Worm (Caenorhabditis elegans) whole organism, L4 larva: Measurements from ENCODE around the gene F22B3.7.

Experiments used
- F10B5.3 ChIP-seq: sonication (generic microtip); optimal IDR thresholded peaks from 2 replicates; lab custom pipeline; 2016; ENCODE audit warnings: mild to moderate bottlenecking, missing genetic modification characterization, missing compliant biosample characterization
- F49E8.2 ChIP-seq: sonication (generic microtip); optimal IDR thresholded peaks from 2 replicates; lab custom pipeline; 2016; ENCODE audit warnings: missing compliant biosample characterization, mild to moderate bottlenecking, missing genetic modification characterization, borderline replicate concordance
- T26A8.4 ChIP-seq: fragments of 200-800 bp; sonication (Bioruptor generic); IDR thresholded peaks from 2 replicates; pipeline ENCODE4 v1.3.6; 2022; ENCODE audit warnings: missing genetic modification characterization, missing compliant biosample characterization
- Y75B8A.6 ChIP-seq: fragments of 200-800 bp; sonication (Bioruptor generic); IDR thresholded peaks from 2 replicates; pipeline ENCODE4 v1.3.6; 2022; ENCODE audit warnings: missing genetic modification reagents, missing genetic modification characterization, missing compliant biosample characterization
- aha-1 ChIP-seq: fragments of 150-350 bp; peaks from one replicate; lab custom pipeline; 2014; ENCODE audit warnings: missing biosample characterization, missing genetic modification characterization
- aly-2 ChIP-seq: sonication (generic microtip); optimal IDR thresholded peaks from 2 replicates; lab custom pipeline; 2018; ENCODE audit warnings: missing biosample characterization, missing genetic modification characterization
- ces-1 ChIP-seq: fragments of 150-350 bp; sonication (generic microtip); optimal IDR thresholded peaks from 4 replicates; lab custom pipeline; 2014; ENCODE audit warnings: missing biosample characterization, missing genetic modification reagents, missing genetic modification characterization
- ctbp-1 ChIP-seq: fragments of 200-800 bp; sonication (Bioruptor generic); IDR thresholded peaks from 2 replicates; pipeline ENCODE4 v1.3.6; 2022; ENCODE audit warnings: missing genetic modification reagents, missing genetic modification characterization, missing compliant biosample characterization
- daf-12 ChIP-seq: fragments of 150-350 bp; optimal IDR thresholded peaks from 2 replicates; lab custom pipeline; 2014; ENCODE audit warnings: missing biosample characterization, missing genetic modification reagents, missing genetic modification characterization
- dmd-6 ChIP-seq: fragments of 200-800 bp; sonication (Bioruptor generic); IDR thresholded peaks from 2 replicates; pipeline ENCODE4 v1.3.6; 2022; ENCODE audit warnings: missing genetic modification reagents, missing genetic modification characterization, missing compliant biosample characterization
- dve-1 ChIP-seq: sonication (generic microtip); optimal IDR thresholded peaks from 2 replicates; lab custom pipeline; 2017; ENCODE audit warnings: antibody characterized with exemption, mild to moderate bottlenecking, missing genetic modification characterization, missing compliant biosample characterization; ENCODE audit not compliant: insufficient read depth
- fkh-10 ChIP-seq: fragments of 150-350 bp; optimal IDR thresholded peaks from 2 replicates; lab custom pipeline; 2014; ENCODE audit warnings: missing biosample characterization, missing genetic modification reagents, missing genetic modification characterization
- fos-1 ChIP-seq: fragments of 150-350 bp; optimal IDR thresholded peaks from 2 replicates; lab custom pipeline; 2014; ENCODE audit warnings: missing biosample characterization, missing genetic modification characterization
- hif-1 ChIP-seq, 2 experiments: sonication (generic microtip); optimal IDR thresholded peaks; 2 replicates each; lab custom pipeline; 2016 to 2017; ENCODE audit warnings: missing compliant biosample characterization in 2 of 2, missing genetic modification characterization in 2 of 2, missing genetic modification reagents in 2 of 2, missing genotype in 2 of 2, mild to moderate bottlenecking in 1 of 2
- hlh-11 ChIP-seq: fragments of 200-800 bp; sonication (Bioruptor generic); optimal IDR thresholded peaks from 2 replicates; lab custom pipeline; 2018; ENCODE audit warnings: mild to moderate bottlenecking, missing genetic modification characterization, missing compliant biosample characterization
- hlh-30 ChIP-seq: sonication (generic microtip); optimal IDR thresholded peaks from 2 replicates; lab custom pipeline; 2017; ENCODE audit warnings: antibody characterized with exemption, mild to moderate bottlenecking, missing genetic modification characterization, missing compliant biosample characterization; ENCODE audit not compliant: insufficient read depth
- hmg-1.1 ChIP-seq: fragments of 200-800 bp; sonication (Bioruptor generic); IDR thresholded peaks from 2 replicates; pipeline ENCODE4 v1.3.6; 2022; ENCODE audit warnings: missing genetic modification reagents, missing genetic modification characterization, missing compliant biosample characterization
- jun-1 ChIP-seq: fragments of 150-350 bp; optimal IDR thresholded peaks from 2 replicates; lab custom pipeline; 2014; ENCODE audit warnings: missing biosample characterization, missing genetic modification reagents, missing genetic modification characterization
- lin-1 ChIP-seq: fragments of 200-800 bp; sonication (Bioruptor generic); IDR thresholded peaks from 2 replicates; pipeline ENCODE4 v1.3.6; 2022; ENCODE audit warnings: missing genetic modification reagents, missing genetic modification characterization, missing compliant biosample characterization
- madf-9 ChIP-seq: fragments of 200-800 bp; sonication (Bioruptor generic); conservative IDR thresholded peaks from 2 replicates; pipeline ENCODE4 v1.3.6; 2022; ENCODE audit warnings: missing genetic modification reagents, missing genetic modification characterization, missing compliant biosample characterization
- mdt-29 ChIP-seq: fragments of 200-800 bp; sonication (Bioruptor generic); IDR thresholded peaks from 2 replicates; pipeline ENCODE4 v1.3.6; 2022; ENCODE audit warnings: missing genetic modification reagents, missing genetic modification characterization, missing compliant biosample characterization
- mep-1 ChIP-seq: fragments of 150-350 bp; sonication (generic microtip); optimal IDR thresholded peaks from 3 replicates; lab custom pipeline; 2014; ENCODE audit warnings: missing biosample characterization, missing genetic modification characterization
- nhr-10 ChIP-seq: fragments of 150-350 bp; optimal IDR thresholded peaks from 2 replicates; lab custom pipeline; 2014; ENCODE audit warnings: missing biosample characterization, missing genetic modification characterization
- nhr-11 ChIP-seq: fragments of 150-350 bp; optimal IDR thresholded peaks from 2 replicates; lab custom pipeline; 2014; ENCODE audit warnings: missing biosample characterization, missing genetic modification characterization
- nhr-77 ChIP-seq: fragments of 150-350 bp; optimal IDR thresholded peaks from 2 replicates; lab custom pipeline; 2014; ENCODE audit warnings: missing biosample characterization, missing genetic modification characterization
- pha-4 ChIP-seq, 2 experiments: fragments of 150-350 bp in 1 of 2; fragments of 200-800 bp in 1 of 2; sonication (Bioruptor generic) in 1 of 2; IDR thresholded peaks in 1 of 2; optimal IDR thresholded peaks in 1 of 2; 2 replicates each; pipeline versions ENCODE4 v1.3.6 to Lab custom; 2014 to 2022; ENCODE audit warnings: missing genetic modification characterization in 2 of 2, missing genetic modification reagents in 2 of 2, missing biosample characterization in 1 of 2, missing compliant biosample characterization in 1 of 2
- saeg-2 ChIP-seq: fragments of 200-800 bp; sonication (Bioruptor generic); IDR thresholded peaks from 2 replicates; pipeline ENCODE4 v1.3.6; 2022; ENCODE audit warnings: missing genetic modification reagents, missing genetic modification characterization, missing compliant biosample characterization
- set-16 ChIP-seq: fragments of 200-800 bp; sonication (Bioruptor generic); IDR thresholded peaks from 2 replicates; pipeline ENCODE4 v1.3.6; 2022; ENCODE audit warnings: missing genetic modification reagents, missing genetic modification characterization, missing compliant biosample characterization
- unc-130 ChIP-seq: sonication (generic microtip); optimal IDR thresholded peaks from 2 replicates; lab custom pipeline; 2016; ENCODE audit warnings: missing genetic modification reagents, missing genetic modification characterization, missing compliant biosample characterization
- unc-39 ChIP-seq: sonication (generic microtip); optimal IDR thresholded peaks from 2 replicates; lab custom pipeline; 2017; ENCODE audit warnings: missing biosample characterization, missing genetic modification characterization
- unc-62 ChIP-seq, 3 experiments: fragments of 150-350 bp in 1 of 3; sonication (generic microtip); optimal IDR thresholded peaks in 2 of 3; peaks in 1 of 3; 1 replicate in 1 of 3; 2 replicates in 2 of 3; lab custom pipeline; 2014 to 2017; ENCODE audit warnings: missing biosample characterization in 3 of 3, missing genetic modification characterization in 3 of 3, missing genetic modification reagents in 3 of 3, missing genotype in 1 of 3
- zfp-2 ChIP-seq: sonication (generic microtip); optimal IDR thresholded peaks from 2 replicates; lab custom pipeline; 2016; ENCODE audit warnings: mild to moderate bottlenecking, missing genetic modification characterization, missing compliant biosample characterization
- ztf-7 ChIP-seq: fragments of 150-350 bp; optimal IDR thresholded peaks from 2 replicates; lab custom pipeline; 2014; ENCODE audit warnings: missing biosample characterization, missing genetic modification characterization

Gene F22B3.7

DNA sequence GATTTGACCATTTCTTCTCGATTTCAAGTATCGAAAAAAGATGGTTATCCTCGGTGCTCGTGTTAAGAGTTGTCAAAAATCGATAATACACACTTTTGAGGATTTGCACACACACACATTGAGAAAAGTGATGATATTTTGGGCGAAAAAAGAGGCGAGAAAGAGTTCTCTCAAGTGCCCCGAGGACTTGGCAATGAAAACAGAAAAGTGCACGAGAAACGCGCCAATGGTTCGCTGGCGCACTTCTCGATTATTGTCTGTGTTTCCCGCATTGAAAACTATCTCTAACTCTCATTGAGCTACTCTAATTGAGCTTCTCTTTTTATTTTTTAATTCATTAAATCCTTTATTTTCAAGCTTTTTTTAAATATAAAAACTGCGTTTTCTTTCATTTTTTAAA lies 12.1 kb upstream of the F22B3.7 start (continued):
- TF ChIP-seq dmd-6 (GFP tag; lab: Robert Waterston, UW) (0 out of 2 replicates have a peak, but pooled peaks have one; percentile 41), hif-1 (tag; optimal IDR thresholded peaks at IDR 0.05; lab: Kevin White, UChicago) (peak in 1 of 2 experiments; percentile 10), unc-62 (GFP tag; optimal IDR thresholded peaks at IDR 0.05 in 1 of 2; lab: Kevin White, UChicago) (peak in 1 of 2 experiments; percentile 21), unc-62 (tag; optimal IDR thresholded peaks at IDR 0.05; lab: Kevin White, UChicago) (no peak), dve-1 (peak; percentile 49), hmg-1.1 (GFP tag; lab: Robert Waterston, UW) (peak; percentile 57; the same call in 1 of the 2 replicates), unc-130 (no peak), ztf-7 (tag; lab: Kevin White, UChicago) (no peak), T26A8.4 (GFP tag; lab: Robert Waterston, UW) (0 out of 2 replicates have a peak, but pooled peaks have one; percentile 28), nhr-11 (tag; lab: Kevin White, UChicago) (peak; percentile 53), pha-4 (GFP tag; IDR thresholded peaks at IDR 0.05; lab: Robert Waterston, UW) (no peak), pha-4 (tag; optimal IDR thresholded peaks at IDR 0.05; lab: Kevin White, UChicago) (peak; percentile 66), daf-12 (no peak), nhr-10 (tag; lab: Kevin White, UChicago) (no peak)

- TF ChIP-seq Y75B8A.6 (GFP tag; lab: Robert Waterston, UW): no peak
- 0 out of 2 replicates have a peak, but pooled peaks have one; percentile 28 for TF ChIP-seq ctbp-1 (GFP tag; lab: Robert Waterston, UW)
- no peak for TF ChIP-seq fos-1 (tag; lab: Kevin White, UChicago)
- peak; percentile 28 for TF ChIP-seq ces-1 (GFP tag; lab: Kevin White, UChicago)
- TF ChIP-seq fkh-10 (GFP tag; lab: Kevin White, UChicago): no peak
These were observed 9.9 kb upstream of the F22B3.7 start for ce11 chrIV:11431448-11431847.

ce11 chrIV:11425442-11425841 lies 3.8 kb upstream of the F22B3.7 start, which contains the start of gene kin-4:
kin-4 (plus strand) TSS chrIV:11425742.
- TF ChIP-seq hlh-30 (tag; lab: Kevin White, UChicago) (no peak), aha-1 (no peak), madf-9 (no peak), saeg-2 (GFP tag; lab: Robert Waterston, UW) (no peak), F10B5.3 (tag; lab: Kevin White, UChicago) (no peak), mdt-29 (GFP tag; lab: Robert Waterston, UW) (no peak), unc-39 (tag; lab: Kevin White, UChicago) (no peak), mep-1 (tag; lab: Kevin White, UChicago) (no peak), F49E8.2 (tag; lab: Kevin White, UChicago) (no peak), zfp-2 (tag; lab: Kevin White, UChicago) (no peak)

ce11 chrIV:11424830-11425229 lies 3.2 kb upstream of the F22B3.7 start, which contains the start of gene F22B3.8:
F22B3.8 (minus strand) TSS chrIV:11424930.
- no peak for TF ChIP-seq mdt-29 (GFP tag; lab: Robert Waterston, UW)
- no peak for TF ChIP-seq hlh-11 (tag; lab: Kevin White, UChicago)
- TF ChIP-seq set-16: no peak
- peak in 1 of 2 experiments; percentile 39 for TF ChIP-seq unc-62 (GFP tag; optimal IDR thresholded peaks at IDR 0.05 in 1 of 2; lab: Kevin White, UChicago)
- TF ChIP-seq unc-62 (tag; optimal IDR thresholded peaks at IDR 0.05; lab: Kevin White, UChicago): no peak
- no peak for TF ChIP-seq lin-1 (GFP tag; lab: Robert Waterston, UW)
- TF ChIP-seq jun-1 (tag; lab: Kevin White, UChicago): no peak
- no peak for TF ChIP-seq mep-1 (tag; lab: Kevin White, UChicago)
- no peak for TF ChIP-seq nhr-77 (tag; lab: Kevin White, UChicago)
- no peak for TF ChIP-seq aly-2 (tag; lab: Kevin White, UChicago)
- TF ChIP-seq, all 104 proteins: peak for 1
